Fruit fly (Drosophila melanogaster) Kc167 (cell line): Measurements from ENCODE around the gene CG13010.

ENCODE experiments used
- Myc ChIP-seq: fragments of >200 bp; optimal IDR thresholded peaks from 2 replicates; lab custom pipeline; 2017; ENCODE audit warnings: missing external identifiers
- Sin3A ChIP-seq: fragments of >200 bp; optimal IDR thresholded peaks from 2 replicates; lab custom pipeline; 2018; ENCODE audit warnings: missing external identifiers
- h ChIP-seq: fragments of >200 bp; optimal IDR thresholded peaks from 3 replicates; lab custom pipeline; 2018; ENCODE audit warnings: missing external identifiers

dm6 chrX:16711003-16711402 is 32.3 kb upstream of the CG13010 start, which contains the start of gene CG13008:
- TF ChIP-seq h (lab: Kevin White, UChicago) (no peak), Sin3A (no peak), Myc (lab: Kevin White, UChicago) (no peak)
